Worm (Caenorhabditis elegans): ENCODE measurements around the gene H06I04.3.

H06I04.3 gene

ce11 chrIII:3094694-3095093 is 24.4 kb downstream of the H06I04.3 start:
- no peak for TF ChIP-seq rcor-1 (GFP tag; IDR thresholded peaks at IDR 0.05)
- no peak for TF ChIP-seq ets-4 (GFP tag; optimal IDR thresholded peaks at IDR 0.05)
- no peak for TF ChIP-seq attf-6 (GFP tag; IDR thresholded peaks at IDR 0.05)
- TF ChIP-seq mxl-1 (tag; optimal IDR thresholded peaks at IDR 0.05), result no peak
- no peak for TF ChIP-seq efl-1 (GFP tag; optimal IDR thresholded peaks at IDR 0.05)

ce11 chrIII:3096091-3096490 is 25.8 kb downstream of the H06I04.3 start:
- TF ChIP-seq lir-1 (GFP tag; conservative IDR thresholded peaks at IDR 0.05) (no peak), lin-40 (tag; optimal IDR thresholded peaks at IDR 0.05) (no peak), hmg-1.2 (GFP tag; IDR thresholded peaks at IDR 0.05) (peak; percentile 7; the same call in 1 of the 2 replicates), nfya-2 (GFP tag; IDR thresholded peaks at IDR 0.05) (no peak), ceh-91 (GFP tag; IDR thresholded peaks at IDR 0.05) (no peak), T07F8.4 (tag; optimal IDR thresholded peaks at IDR 0.05) (no peak)

ce11 chrIII:3099407-3099806 is 29.1 kb downstream of the H06I04.3 start:
- TF ChIP-seq D2030.7 (GFP tag; IDR thresholded peaks at IDR 0.05) (0 out of 2 replicates have a peak, but pooled peaks have one; percentile 17), rpc-1 (optimal IDR thresholded peaks at IDR 0.05) (peak; percentile 35), rpc-1 (tag; optimal IDR thresholded peaks at IDR 0.05) (peak; percentile 68), B0261.1 (tag; optimal IDR thresholded peaks at IDR 0.05) (peak; percentile 53), F23B12.7 (tag; optimal IDR thresholded peaks at IDR 0.05; ENCODE audit: insufficient read depth) (no peak), tbp1 (GFP tag; optimal IDR thresholded peaks at IDR 0.05) (peak; percentile 77), T07F8.4 (tag; optimal IDR thresholded peaks at IDR 0.05) (no peak)

- TF ChIP-seq attf-3 (GFP tag; conservative IDR thresholded peaks at IDR 0.05) (no peak), nfya-2 (GFP tag; IDR thresholded peaks at IDR 0.05) (no peak)
These were observed 29.8 kb downstream of the H06I04.3 start for ce11 chrIII:3100124-3100523.

ce11 chrIII:3100593-3101270 is 30.4 kb downstream of the H06I04.3 start:
- peak; percentile 44 for TF ChIP-seq B0261.1 (tag; optimal IDR thresholded peaks at IDR 0.05)
- no peak for TF ChIP-seq egrh-3 (GFP tag; IDR thresholded peaks at IDR 0.05)
- no peak for TF ChIP-seq athp-1 (tag; optimal IDR thresholded peaks at IDR 0.05)
- no peak for TF ChIP-seq ceh-100 (GFP tag; IDR thresholded peaks at IDR 0.05)
- TF ChIP-seq tbp1 (GFP tag; optimal IDR thresholded peaks at IDR 0.05), result peak; percentile 72
- TF ChIP-seq egl-18 (GFP tag; IDR thresholded peaks at IDR 0.05), result no peak
- no peak for TF ChIP-seq somi-1 (GFP tag; optimal IDR thresholded peaks at IDR 0.05)
- TF ChIP-seq him-1 (tag; optimal IDR thresholded peaks at IDR 0.05), result peak; percentile 66
- TF ChIP-seq rpc-1 (optimal IDR thresholded peaks at IDR 0.05), result peak; percentile 30
- peak; percentile 51 for TF ChIP-seq rpc-1 (tag; optimal IDR thresholded peaks at IDR 0.05)
- TF ChIP-seq F33H1.4 (GFP tag; IDR thresholded peaks at IDR 0.05), result 0 out of 2 replicates have a peak, but pooled peaks have one; percentile 9

ce11 chrIII:3103905-3104360 is 33.6 kb downstream of the H06I04.3 start, which contains the start of gene Y53G8B.2:
Y53G8B.2 (minus strand) TSS chrIII:3103955.
- TF ChIP-seq bed-1 (GFP tag; IDR thresholded peaks at IDR 0.05) (no peak), ztf-25 (GFP tag; IDR thresholded peaks at IDR 0.05) (no peak), snpc-3.4 (tag; optimal IDR thresholded peaks at IDR 0.05) (no peak), pbrm-1 (GFP tag; IDR thresholded peaks at IDR 0.05) (0 out of 2 replicates have a peak, but pooled peaks have one; percentile 34), tbp1 (GFP tag; optimal IDR thresholded peaks at IDR 0.05) (peak; percentile 62), fkh-3 (tag; optimal IDR thresholded peaks at IDR 0.05) (no peak), repo-1 (tag; optimal IDR thresholded peaks at IDR 0.05) (no peak), lsy-27 (tag; optimal IDR thresholded peaks at IDR 0.05; ENCODE audit: borderline replicate concordance, insufficient read depth) (no peak), B0261.1 (tag; optimal IDR thresholded peaks at IDR 0.05) (peak; percentile 16), rpc-1 (optimal IDR thresholded peaks at IDR 0.05) (no peak), rpc-1 (tag; optimal IDR thresholded peaks at IDR 0.05) (peak; percentile 54), ztf-26 (tag; optimal IDR thresholded peaks at IDR 0.05) (no peak), lin-35 (GFP tag; optimal IDR thresholded peaks at IDR 0.05) (no peak), egl-18 (GFP tag; IDR thresholded peaks at IDR 0.05) (no peak)
